Fruit fly (Drosophila melanogaster): ENCODE measurements around the gene Drsl6.

Drsl6 gene

dm6 chr3L:3384596-3385436 is 48.6 kb upstream of the Drsl6 start (continued):
- TF ChIP-seq CG31388 (GFP tag; optimal IDR thresholded peaks at IDR 0.05) (no peak), CG33557 (GFP tag; optimal IDR thresholded peaks at IDR 0.05) (peak; percentile 44), CG10565 (GFP tag; optimal IDR thresholded peaks at IDR 0.05) (no peak), CG42726 (GFP tag; IDR thresholded peaks at IDR 0.05; ENCODE audit: partially characterized antibody) (no peak), mam (GFP tag; optimal IDR thresholded peaks at IDR 0.05) (no peak), CG6854 (GFP tag; optimal IDR thresholded peaks at IDR 0.05) (no peak), CG11093 (GFP tag; IDR thresholded peaks at IDR 0.05) (peak; percentile 52; the same call in 1 of the 3 replicates), MESR4 (GFP tag; optimal IDR thresholded peaks at IDR 0.05) (no peak), ase (GFP tag; IDR thresholded peaks at IDR 0.05) (no peak), Adf1 (GFP tag; IDR thresholded peaks at IDR 0.05) (no peak), CG10366 (GFP tag; IDR thresholded peaks at IDR 0.05) (no peak), CG14860 (GFP tag; IDR thresholded peaks at IDR 0.05; ENCODE audit: partially characterized antibody) (no peak), CG9437 (GFP tag; optimal IDR thresholded peaks at IDR 0.05) (peak; percentile 64), Spps (tag; optimal IDR thresholded peaks at IDR 0.05) (peak; percentile 18), maf-S (GFP tag; optimal IDR thresholded peaks at IDR 0.05) (no peak), tio (GFP tag; optimal IDR thresholded peaks at IDR 0.05) (peak; percentile 58), CG7271 (tag; optimal IDR thresholded peaks at IDR 0.05) (no peak), CG8478 (optimal IDR thresholded peaks at IDR 0.05) (no peak), BtbVII (GFP tag; optimal IDR thresholded peaks at IDR 0.05) (peak; percentile 49), CG15696 (tag; optimal IDR thresholded peaks at IDR 0.05) (peak; percentile 0), sna (GFP tag; IDR thresholded peaks at IDR 0.05; ENCODE audit: partially characterized antibody) (no peak), so (GFP tag; IDR thresholded peaks at IDR 0.05) (no peak), CG3726 (GFP tag; IDR thresholded peaks at IDR 0.05) (no peak), Myb (GFP tag; optimal IDR thresholded peaks at IDR 0.05) (no peak), CG9609 (GFP tag; optimal IDR thresholded peaks at IDR 0.05) (no peak), Lhr (GFP tag; optimal IDR thresholded peaks at IDR 0.05) (no peak), Gug (GFP tag; IDR thresholded peaks at IDR 0.05) (no peak), Dbx (GFP tag; IDR thresholded peaks at IDR 0.05) (no peak), zfh2 (GFP tag; optimal IDR thresholded peaks at IDR 0.05) (no peak), CG32767 (GFP tag; IDR thresholded peaks at IDR 0.05) (0 out of 2 replicates have a peak, but pooled peaks have one; percentile 22), zf30C (GFP tag; optimal IDR thresholded peaks at IDR 0.05) (no peak), CG11456 (GFP tag; IDR thresholded peaks at IDR 0.05) (no peak), CG12104 (GFP tag; optimal IDR thresholded peaks at IDR 0.05) (peak; percentile 49), TFAM (GFP tag; optimal IDR thresholded peaks at IDR 0.05) (no peak), Hsf (GFP tag; optimal IDR thresholded peaks at IDR 0.05) (peak; percentile 24), CG18764 (GFP tag; optimal IDR thresholded peaks at IDR 0.05) (no peak), CG1647 (GFP tag; optimal IDR thresholded peaks at IDR 0.05) (no peak), CG10147 (GFP tag; optimal IDR thresholded peaks at IDR 0.05) (no peak), Chrac-16 (GFP tag; optimal IDR thresholded peaks at IDR 0.05) (peak; percentile 52), fu2 (GFP tag; optimal IDR thresholded peaks at IDR 0.05) (no peak), CG14710 (tag; optimal IDR thresholded peaks at IDR 0.05) (peak; percentile 58), HHEX (GFP tag; optimal IDR thresholded peaks at IDR 0.05) (peak; percentile 5), CG12219 (GFP tag; optimal IDR thresholded peaks at IDR 0.05) (no peak), CG4424 (GFP tag; optimal IDR thresholded peaks at IDR 0.05) (peak; percentile 59), CG17612 (GFP tag; IDR thresholded peaks at IDR 0.05) (no peak), CG34224 (GFP tag; IDR thresholded peaks at IDR 0.05; ENCODE audit: partially characterized antibody) (no peak), Bdp1 (GFP tag; optimal IDR thresholded peaks at IDR 0.05) (no peak), ATbp (GFP tag; optimal IDR thresholded peaks at IDR 0.05) (no peak), CG10543 (GFP tag; optimal IDR thresholded peaks at IDR 0.05) (no peak), CG14050 (GFP tag; IDR thresholded peaks at IDR 0.05) (no peak)

Measured in whole organism, embryonic.